Worm (Caenorhabditis elegans) whole organism, L4/young adult: ENCODE results near the gene C46A5.6.

ENCODE experiments used
- W03F9.2 ChIP-seq: fragments of 150-350 bp; optimal IDR thresholded peaks from 2 replicates; lab custom pipeline; 2014; ENCODE audit warnings: missing biosample characterization, missing genetic modification characterization
- dao-5 ChIP-seq: sonication (generic microtip); optimal IDR thresholded peaks from 2 replicates; lab custom pipeline; 2016; ENCODE audit warnings: missing genotype, missing genetic modification characterization, moderate library complexity, missing compliant biosample characterization
- him-1 ChIP-seq: sonication (generic microtip); optimal IDR thresholded peaks from 2 replicates; lab custom pipeline; 2016; ENCODE audit warnings: missing genotype, missing genetic modification reagents, missing genetic modification characterization, missing compliant biosample characterization

DNA sequence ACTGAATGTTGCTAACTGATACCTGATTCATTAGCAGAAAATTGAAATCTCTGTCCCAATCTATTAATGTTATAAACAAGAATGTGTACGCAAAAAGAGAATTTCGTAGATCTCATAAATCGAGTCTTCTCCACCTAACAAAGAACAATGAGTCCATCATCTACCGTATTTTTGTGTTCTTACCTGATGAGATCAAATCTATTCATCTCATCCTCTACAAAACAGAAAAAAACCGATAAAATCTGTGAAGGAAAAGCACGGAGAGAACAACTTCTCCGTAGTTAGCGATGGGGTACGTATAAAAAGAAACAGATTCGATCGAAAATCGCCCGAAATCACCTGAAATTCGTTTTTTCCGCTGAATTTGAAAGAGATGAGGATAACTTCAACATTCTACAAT lies 44.9 kb upstream of the C46A5.6 start, which contains the start of gene C33H5.1:
- no peak for TF ChIP-seq him-1 (tag; lab: Kevin White, UChicago)
- no peak for TF ChIP-seq dao-5 (tag; lab: Kevin White, UChicago)
- no peak for TF ChIP-seq W03F9.2 (tag; lab: Kevin White, UChicago)
